Worm (Caenorhabditis elegans) whole organism, mixed stage, embryonic: ENCODE data around the gene hpr-9.

Experiments
- M03D4.4 ChIP-seq: sonication (generic microtip); optimal IDR thresholded peaks from 2 replicates; lab custom pipeline; 2017; ENCODE audit warnings: mild to moderate bottlenecking, missing genetic modification characterization, missing compliant biosample characterization
- bed-3 ChIP-seq: fragments of 200-800 bp; sonication (Bioruptor generic); optimal IDR thresholded peaks from 3 replicates; lab custom pipeline; 2018; ENCODE audit warnings: mild to moderate bottlenecking, missing genetic modification characterization, moderate library complexity, missing compliant biosample characterization
- blmp-1 ChIP-seq: fragments of 150-350 bp; optimal IDR thresholded peaks from 2 replicates; lab custom pipeline; 2014; ENCODE audit warnings: missing biosample characterization, missing genetic modification characterization
- ceh-39 ChIP-seq: fragments of 150-350 bp; optimal IDR thresholded peaks from 2 replicates; lab custom pipeline; 2014; ENCODE audit warnings: missing biosample characterization, missing genetic modification characterization
- ceh-43 ChIP-seq: fragments of 200-800 bp; sonication (Bioruptor generic); optimal IDR thresholded peaks from 2 replicates; lab custom pipeline; 2018; ENCODE audit warnings: mild to moderate bottlenecking, missing genetic modification characterization, moderate library complexity, missing compliant biosample characterization
- ces-1 ChIP-seq: fragments of 150-350 bp; optimal IDR thresholded peaks from 2 replicates; lab custom pipeline; 2014; ENCODE audit warnings: missing biosample characterization, missing genetic modification reagents, missing genetic modification characterization
- cnd-1 ChIP-seq: fragments of 200-800 bp; sonication (Bioruptor generic); optimal IDR thresholded peaks from 2 replicates; lab custom pipeline; 2018; ENCODE audit warnings: mild to moderate bottlenecking, missing genetic modification characterization, missing compliant biosample characterization
- drap-1 ChIP-seq: fragments of 200-800 bp; sonication (Bioruptor generic); optimal IDR thresholded peaks from 3 replicates; lab custom pipeline; 2018; ENCODE audit warnings: mild to moderate bottlenecking, missing genetic modification characterization, missing compliant biosample characterization
- elt-1 ChIP-seq: sonication (generic microtip); optimal IDR thresholded peaks from 2 replicates; lab custom pipeline; 2017; ENCODE audit warnings: missing genetic modification characterization, mild to moderate bottlenecking, missing compliant biosample characterization, antibody characterized with exemption, moderate library complexity, borderline replicate concordance; ENCODE audit not compliant: insufficient read depth
- elt-3 ChIP-seq: fragments of 150-350 bp; optimal IDR thresholded peaks from 2 replicates; lab custom pipeline; 2014; ENCODE audit warnings: missing biosample characterization, missing genetic modification characterization
- flh-1 ChIP-seq: fragments of 200-800 bp; sonication (Bioruptor generic); optimal IDR thresholded peaks from 2 replicates; lab custom pipeline; 2018; ENCODE audit warnings: mild to moderate bottlenecking, missing genetic modification characterization, moderate library complexity, missing compliant biosample characterization
- ham-2 ChIP-seq: fragments of 200-800 bp; sonication (Bioruptor generic); optimal IDR thresholded peaks from 2 replicates; lab custom pipeline; 2018; ENCODE audit warnings: mild to moderate bottlenecking, missing genetic modification characterization, missing compliant biosample characterization
- hlh-1 ChIP-seq: fragments of 150-350 bp; optimal IDR thresholded peaks from 2 replicates; lab custom pipeline; 2014; ENCODE audit warnings: missing biosample characterization, missing genetic modification reagents, missing genetic modification characterization
- lin-13 ChIP-seq: fragments of 150-350 bp; optimal IDR thresholded peaks from 2 replicates; lab custom pipeline; 2014; ENCODE audit warnings: missing biosample characterization, missing genetic modification characterization
- lin-32 ChIP-seq: fragments of 200-800 bp; sonication (Bioruptor generic); optimal IDR thresholded peaks from 2 replicates; lab custom pipeline; 2018; ENCODE audit warnings: mild to moderate bottlenecking, missing genetic modification characterization, missing compliant biosample characterization
- lsy-2 ChIP-seq: fragments of 150-350 bp; optimal IDR thresholded peaks from 2 replicates; lab custom pipeline; 2014; ENCODE audit warnings: missing biosample characterization, missing genetic modification characterization
- mab-5 ChIP-seq: fragments of 150-350 bp; optimal IDR thresholded peaks from 2 replicates; lab custom pipeline; 2014; ENCODE audit warnings: missing biosample characterization, missing genetic modification characterization
- mep-1 ChIP-seq: fragments of 150-350 bp; optimal IDR thresholded peaks from 2 replicates; lab custom pipeline; 2017; ENCODE audit warnings: missing biosample characterization, missing genetic modification reagents, missing genetic modification characterization, inconsistent platforms
- mls-2 ChIP-seq: sonication (generic microtip); optimal IDR thresholded peaks from 2 replicates; lab custom pipeline; 2016; ENCODE audit warnings: mild to moderate bottlenecking, missing genetic modification characterization, moderate library complexity, missing compliant biosample characterization
- nhr-2 ChIP-seq: fragments of 150-350 bp; optimal IDR thresholded peaks from 2 replicates; lab custom pipeline; 2014; ENCODE audit warnings: missing biosample characterization, missing genetic modification characterization
- nhr-237 ChIP-seq: fragments of 150-350 bp; optimal IDR thresholded peaks from 2 replicates; lab custom pipeline; 2014; ENCODE audit warnings: missing biosample characterization, missing genetic modification characterization
- nhr-28 ChIP-seq: fragments of 150-350 bp; optimal IDR thresholded peaks from 2 replicates; lab custom pipeline; 2014; ENCODE audit warnings: missing biosample characterization, missing genetic modification characterization
- nhr-76 ChIP-seq: sonication (generic microtip); optimal IDR thresholded peaks from 2 replicates; lab custom pipeline; 2017; ENCODE audit warnings: missing biosample characterization, missing genetic modification characterization
- pha-4 ChIP-seq: fragments of 150-350 bp; optimal IDR thresholded peaks from 2 replicates; lab custom pipeline; 2018; ENCODE audit warnings: missing biosample characterization, missing genetic modification reagents, missing genetic modification characterization
- sem-2 ChIP-seq: fragments of 200-800 bp; sonication (Bioruptor generic); optimal IDR thresholded peaks from 2 replicates; lab custom pipeline; 2018; ENCODE audit warnings: mild to moderate bottlenecking, missing genetic modification characterization, missing compliant biosample characterization
- snpc-4 ChIP-seq: fragments of 150-350 bp; optimal IDR thresholded peaks from 2 replicates; lab custom pipeline; 2014; ENCODE audit warnings: missing biosample characterization, missing genetic modification characterization
- sptf-1 ChIP-seq: sonication (generic microtip); optimal IDR thresholded peaks from 2 replicates; lab custom pipeline; 2017; ENCODE audit warnings: mild to moderate bottlenecking, missing genetic modification characterization, moderate library complexity, missing compliant biosample characterization
- tbx-8 ChIP-seq: fragments of 200-800 bp; sonication (Bioruptor generic); optimal IDR thresholded peaks from 2 replicates; lab custom pipeline; 2018; ENCODE audit warnings: mild to moderate bottlenecking, missing genetic modification characterization, moderate library complexity, missing compliant biosample characterization
- unc-120 ChIP-seq: sonication (generic microtip); optimal IDR thresholded peaks from 2 replicates; lab custom pipeline; 2017; ENCODE audit warnings: missing genetic modification characterization, missing compliant biosample characterization; ENCODE audit not compliant: poor library complexity, severe bottlenecking
- unc-39 ChIP-seq: fragments of 150-350 bp; optimal IDR thresholded peaks from 2 replicates; lab custom pipeline; 2014; ENCODE audit warnings: missing biosample characterization, missing genetic modification characterization
- unc-62 ChIP-seq: fragments of 150-350 bp; optimal IDR thresholded peaks from 2 replicates; lab custom pipeline; 2014; ENCODE audit warnings: missing biosample characterization, missing genetic modification reagents, missing genetic modification characterization
- zip-8 ChIP-seq: fragments of 150-350 bp; optimal IDR thresholded peaks from 2 replicates; lab custom pipeline; 2014; ENCODE audit warnings: missing biosample characterization, missing genetic modification characterization
- ztf-11 ChIP-seq: fragments of 150-350 bp; optimal IDR thresholded peaks from 2 replicates; lab custom pipeline; 2014; ENCODE audit warnings: missing biosample characterization, missing genetic modification characterization

The hpr-9 gene

ce11 chrIII:10629043-10629442 lies 7.7 kb downstream of the hpr-9 start, which contains the start of gene swt-4:
Gene swt-4, minus strand, starts transcription at chrIII:10629143.
- TF ChIP-seq nhr-237 (tag; lab: Kevin White, UChicago) (no peak), pha-4 (tag; lab: Kevin White, UChicago) (no peak)

- TF ChIP-seq elt-3 (tag; lab: Kevin White, UChicago) (no peak), mep-1 (tag; lab: Kevin White, UChicago) (no peak), unc-39 (no peak), drap-1 (GFP tag; lab: Kevin White, UChicago) (no peak), nhr-76 (tag; lab: Kevin White, UChicago) (no peak)
These were observed 8.4 kb downstream of the hpr-9 start for ce11 chrIII:10629795-10630194.

- TF ChIP-seq M03D4.4 (tag; lab: Kevin White, UChicago) = no peak
- no peak for TF ChIP-seq nhr-2 (tag; lab: Kevin White, UChicago)
- TF ChIP-seq ham-2 (GFP tag; lab: Kevin White, UChicago) = no peak
- TF ChIP-seq unc-62 = no peak
- TF ChIP-seq lin-32 (GFP tag; lab: Kevin White, UChicago) = no peak
- TF ChIP-seq unc-120 (tag; lab: Kevin White, UChicago) = no peak
- no peak for TF ChIP-seq mls-2 (tag; lab: Kevin White, UChicago)
- TF ChIP-seq pha-4 (tag; lab: Kevin White, UChicago) = no peak
- no peak for TF ChIP-seq ces-1 (GFP tag; lab: Kevin White, UChicago)
- TF ChIP-seq blmp-1 (tag; lab: Kevin White, UChicago) = no peak
- no peak for TF ChIP-seq drap-1 (GFP tag; lab: Kevin White, UChicago)
- TF ChIP-seq, all 35 proteins: peak for 0
These were observed 10.6 kb downstream of the hpr-9 start for ce11 chrIII:10631870-10632509.

- TF ChIP-seq mls-2 (tag; lab: Kevin White, UChicago) (peak; percentile 25), mab-5 (tag; lab: Kevin White, UChicago) (no peak), sptf-1 (tag; lab: Kevin White, UChicago) (peak; percentile 25)
- TF ChIP-seq, all 35 proteins: peak for 2
These were observed 11.4 kb downstream of the hpr-9 start, which contains the start of gene Y39A1A.10 for ce11 chrIII:10632590-10633402. Gene Y39A1A.10, plus strand, starts transcription at chrIII:10632728.

- TF ChIP-seq lin-32 (GFP tag; lab: Kevin White, UChicago) (no peak), nhr-76 (tag; lab: Kevin White, UChicago) (no peak), nhr-2 (tag; lab: Kevin White, UChicago) (no peak), hlh-1 (tag; lab: Kevin White, UChicago) (no peak), flh-1 (GFP tag; lab: Kevin White, UChicago) (no peak), bed-3 (GFP tag; lab: Kevin White, UChicago) (no peak), sptf-1 (tag; lab: Kevin White, UChicago) (no peak), mab-5 (tag; lab: Kevin White, UChicago) (no peak)
- TF ChIP-seq, all 35 proteins: peak for 0
These were observed 12.0 kb downstream of the hpr-9 start, which contains the start of gene Y39A1A.9 for ce11 chrIII:10633403-10633674. Gene Y39A1A.9, minus strand, starts transcription at chrIII:10633501.

- peak; percentile 47 for TF ChIP-seq pha-4 (tag; lab: Kevin White, UChicago)
- no peak for TF ChIP-seq tbx-8 (GFP tag; lab: Kevin White, UChicago)
- no peak for TF ChIP-seq mls-2 (tag; lab: Kevin White, UChicago)
- peak; percentile 22 for TF ChIP-seq lin-13 (tag; lab: Kevin White, UChicago)
- peak; percentile 68 for TF ChIP-seq mep-1 (tag; lab: Kevin White, UChicago)
- TF ChIP-seq cnd-1 (tag; lab: Kevin White, UChicago) = no peak
- peak; percentile 77 for TF ChIP-seq sptf-1 (tag; lab: Kevin White, UChicago)
- no peak for TF ChIP-seq ztf-11 (tag; lab: Kevin White, UChicago)
- TF ChIP-seq ceh-39 (tag; lab: Kevin White, UChicago) = no peak
- peak; percentile 33 for TF ChIP-seq M03D4.4 (tag; lab: Kevin White, UChicago)
- peak; percentile 77 for TF ChIP-seq nhr-2 (tag; lab: Kevin White, UChicago)
- no peak for TF ChIP-seq nhr-28 (tag; lab: Kevin White, UChicago)
- no peak for TF ChIP-seq ceh-43 (GFP tag; lab: Kevin White, UChicago)
- TF ChIP-seq unc-62 = peak; percentile 16
- TF ChIP-seq lsy-2 (tag; lab: Kevin White, UChicago) = peak; percentile 55
- TF ChIP-seq nhr-237 (tag; lab: Kevin White, UChicago) = peak; percentile 56
- no peak for TF ChIP-seq elt-1 (tag; lab: Kevin White, UChicago)
- TF ChIP-seq mab-5 (tag; lab: Kevin White, UChicago) = no peak
- TF ChIP-seq snpc-4 (tag; lab: Kevin White, UChicago) = no peak
- peak; percentile 16 for TF ChIP-seq bed-3 (GFP tag; lab: Kevin White, UChicago)
- TF ChIP-seq zip-8 (tag; lab: Kevin White, UChicago) = no peak
- TF ChIP-seq lin-32 (GFP tag; lab: Kevin White, UChicago) = no peak
- no peak for TF ChIP-seq sem-2 (GFP tag; lab: Kevin White, UChicago)
- peak; percentile 69 for TF ChIP-seq ces-1 (GFP tag; lab: Kevin White, UChicago)
- peak; percentile 52 for TF ChIP-seq drap-1 (GFP tag; lab: Kevin White, UChicago)
- no peak for TF ChIP-seq elt-3 (tag; lab: Kevin White, UChicago)
- TF ChIP-seq hlh-1 (tag; lab: Kevin White, UChicago) = peak; percentile 38
- TF ChIP-seq blmp-1 (tag; lab: Kevin White, UChicago) = no peak
- TF ChIP-seq unc-39 = no peak
- TF ChIP-seq nhr-76 (tag; lab: Kevin White, UChicago) = no peak
These were observed 12.7 kb downstream of the hpr-9 start for ce11 chrIII:10634034-10634433.
